Worm (Caenorhabditis elegans) whole organism, L4 larva: ENCODE results near the gene ttr-32.

Experiments
- D1046.2 ChIP-seq: fragments of 200-800 bp; sonication (Bioruptor generic); IDR thresholded peaks from 2 replicates; pipeline ENCODE4 v1.3.6; 2022; ENCODE audit warnings: missing genetic modification characterization, missing compliant biosample characterization
- F10B5.3 ChIP-seq: sonication (generic microtip); optimal IDR thresholded peaks from 2 replicates; lab custom pipeline; 2016; ENCODE audit warnings: mild to moderate bottlenecking, missing genetic modification characterization, missing compliant biosample characterization
- F26F4.8 ChIP-seq: fragments of 200-800 bp; sonication (Bioruptor generic); conservative IDR thresholded peaks from 2 replicates; pipeline ENCODE4 v1.3.6; 2022; ENCODE audit warnings: missing genetic modification characterization, missing compliant biosample characterization
- F37D6.2 ChIP-seq: sonication (generic microtip); optimal IDR thresholded peaks from 2 replicates; lab custom pipeline; 2016; ENCODE audit warnings: mild to moderate bottlenecking, missing genetic modification characterization, missing compliant biosample characterization
- F44E2.7 ChIP-seq: fragments of 200-800 bp; sonication (Bioruptor generic); IDR thresholded peaks from 2 replicates; pipeline ENCODE4 v2.1.2; 2022; ENCODE audit warnings: missing genetic modification characterization, missing compliant biosample characterization
- F49E8.2 ChIP-seq: sonication (generic microtip); optimal IDR thresholded peaks from 2 replicates; lab custom pipeline; 2016; ENCODE audit warnings: missing compliant biosample characterization, mild to moderate bottlenecking, missing genetic modification characterization, borderline replicate concordance
- T20F7.1 ChIP-seq: fragments of 200-800 bp; sonication (Bioruptor generic); optimal IDR thresholded peaks from 2 replicates; lab custom pipeline; 2018; ENCODE audit warnings: mild to moderate bottlenecking, missing genetic modification characterization, missing compliant biosample characterization
- Y48G9A.11 ChIP-seq: fragments of 200-800 bp; sonication (Bioruptor generic); IDR thresholded peaks from 2 replicates; pipeline ENCODE4 v1.3.6; 2022; ENCODE audit warnings: missing genetic modification reagents, missing genetic modification characterization, missing compliant biosample characterization
- Y5F2A.4 ChIP-seq: fragments of 200-800 bp; sonication (Bioruptor generic); optimal IDR thresholded peaks from 2 replicates; lab custom pipeline; 2018; ENCODE audit warnings: mild to moderate bottlenecking, missing genetic modification characterization, missing compliant biosample characterization
- ZK546.5 ChIP-seq, 2 experiments: sonication (generic microtip); optimal IDR thresholded peaks; 2 replicates each; lab custom pipeline; 2017; ENCODE audit warnings: missing biosample characterization in 2 of 2, missing genetic modification characterization in 2 of 2
- aha-1 ChIP-seq: fragments of 150-350 bp; peaks from one replicate; lab custom pipeline; 2014; ENCODE audit warnings: missing biosample characterization, missing genetic modification characterization
- aly-2 ChIP-seq: sonication (generic microtip); optimal IDR thresholded peaks from 2 replicates; lab custom pipeline; 2018; ENCODE audit warnings: missing biosample characterization, missing genetic modification characterization
- ama-1 ChIP-seq: fragments of 150-350 bp; optimal IDR thresholded peaks from 2 replicates; lab custom pipeline; 2014; ENCODE audit warnings: inconsistent platforms, mixed read lengths
- ceh-20 ChIP-seq: fragments of 200-800 bp; sonication (Bioruptor generic); IDR thresholded peaks from 2 replicates; pipeline ENCODE4 v1.3.6; 2022; ENCODE audit warnings: missing genetic modification reagents, missing genetic modification characterization, missing compliant biosample characterization
- ceh-28 ChIP-seq: fragments of 150-350 bp; optimal IDR thresholded peaks from 2 replicates; lab custom pipeline; 2014; ENCODE audit warnings: missing biosample characterization, missing genetic modification reagents, missing genetic modification characterization
- ceh-44 ChIP-seq: fragments of 200-800 bp; sonication (Bioruptor generic); IDR thresholded peaks from 2 replicates; pipeline ENCODE4 v1.3.6; 2022; ENCODE audit warnings: missing genetic modification reagents, missing genetic modification characterization, missing compliant biosample characterization
- ceh-82 ChIP-seq: sonication (generic microtip); optimal IDR thresholded peaks from 2 replicates; lab custom pipeline; 2017; ENCODE audit warnings: missing biosample characterization, missing genetic modification characterization
- ces-1 ChIP-seq: fragments of 150-350 bp; sonication (generic microtip); optimal IDR thresholded peaks from 4 replicates; lab custom pipeline; 2014; ENCODE audit warnings: missing biosample characterization, missing genetic modification reagents, missing genetic modification characterization
- cey-2 ChIP-seq: sonication (generic microtip); optimal IDR thresholded peaks from 3 replicates; lab custom pipeline; 2017; ENCODE audit warnings: missing genetic modification characterization, mild to moderate bottlenecking, missing compliant biosample characterization, antibody characterized with exemption, borderline replicate concordance; ENCODE audit not compliant: insufficient read depth
- ctbp-1 ChIP-seq: fragments of 200-800 bp; sonication (Bioruptor generic); IDR thresholded peaks from 2 replicates; pipeline ENCODE4 v1.3.6; 2022; ENCODE audit warnings: missing genetic modification reagents, missing genetic modification characterization, missing compliant biosample characterization
- daf-12 ChIP-seq: fragments of 150-350 bp; optimal IDR thresholded peaks from 2 replicates; lab custom pipeline; 2014; ENCODE audit warnings: missing biosample characterization, missing genetic modification reagents, missing genetic modification characterization
- daf-19 ChIP-seq: fragments of 200-800 bp; sonication (Bioruptor generic); conservative IDR thresholded peaks from 2 replicates; pipeline ENCODE4 v1.3.6; 2022; ENCODE audit warnings: missing genetic modification characterization, missing compliant biosample characterization
- dmd-6 ChIP-seq: fragments of 200-800 bp; sonication (Bioruptor generic); IDR thresholded peaks from 2 replicates; pipeline ENCODE4 v1.3.6; 2022; ENCODE audit warnings: missing genetic modification reagents, missing genetic modification characterization, missing compliant biosample characterization
- dmd-8 ChIP-seq: fragments of 200-800 bp; sonication (Bioruptor generic); IDR thresholded peaks from 2 replicates; pipeline ENCODE4 v1.3.6; 2022; ENCODE audit warnings: missing genetic modification characterization, missing compliant biosample characterization
- dpl-1 ChIP-seq: fragments of 150-350 bp; optimal IDR thresholded peaks from 2 replicates; lab custom pipeline; 2014; ENCODE audit warnings: missing biosample characterization, missing genetic modification reagents, missing genetic modification characterization
- dve-1 ChIP-seq: sonication (generic microtip); optimal IDR thresholded peaks from 2 replicates; lab custom pipeline; 2017; ENCODE audit warnings: antibody characterized with exemption, mild to moderate bottlenecking, missing genetic modification characterization, missing compliant biosample characterization; ENCODE audit not compliant: insufficient read depth
- egl-27 ChIP-seq: sonication (generic microtip); optimal IDR thresholded peaks from 3 replicates; lab custom pipeline; 2017; ENCODE audit warnings: missing biosample characterization, missing genetic modification reagents, missing genetic modification characterization
- hif-1 ChIP-seq, 2 experiments: sonication (generic microtip); optimal IDR thresholded peaks; 2 replicates each; lab custom pipeline; 2016 to 2017; ENCODE audit warnings: missing compliant biosample characterization in 2 of 2, missing genetic modification characterization in 2 of 2, missing genetic modification reagents in 2 of 2, missing genotype in 2 of 2, mild to moderate bottlenecking in 1 of 2
- hmg-1.1 ChIP-seq: fragments of 200-800 bp; sonication (Bioruptor generic); IDR thresholded peaks from 2 replicates; pipeline ENCODE4 v1.3.6; 2022; ENCODE audit warnings: missing genetic modification reagents, missing genetic modification characterization, missing compliant biosample characterization
- jun-1 ChIP-seq: fragments of 150-350 bp; optimal IDR thresholded peaks from 2 replicates; lab custom pipeline; 2014; ENCODE audit warnings: missing biosample characterization, missing genetic modification reagents, missing genetic modification characterization
- lir-3 ChIP-seq: sonication (generic microtip); optimal IDR thresholded peaks from 2 replicates; lab custom pipeline; 2016; ENCODE audit warnings: mild to moderate bottlenecking, missing genetic modification characterization, missing compliant biosample characterization
- madf-9 ChIP-seq: fragments of 200-800 bp; sonication (Bioruptor generic); conservative IDR thresholded peaks from 2 replicates; pipeline ENCODE4 v1.3.6; 2022; ENCODE audit warnings: missing genetic modification reagents, missing genetic modification characterization, missing compliant biosample characterization
- nhr-10 ChIP-seq: fragments of 150-350 bp; optimal IDR thresholded peaks from 2 replicates; lab custom pipeline; 2014; ENCODE audit warnings: missing biosample characterization, missing genetic modification characterization
- nhr-111 ChIP-seq: fragments of 200-800 bp; sonication (Bioruptor generic); optimal IDR thresholded peaks from 2 replicates; lab custom pipeline; 2018; ENCODE audit warnings: mild to moderate bottlenecking, missing genetic modification characterization, missing compliant biosample characterization
- nhr-237 ChIP-seq: sonication (generic microtip); optimal IDR thresholded peaks from 2 replicates; lab custom pipeline; 2017; ENCODE audit warnings: missing biosample characterization, missing genetic modification characterization
- nhr-25 ChIP-seq: sonication (generic microtip); optimal IDR thresholded peaks from 2 replicates; lab custom pipeline; 2017; ENCODE audit warnings: missing genetic modification characterization, mild to moderate bottlenecking, missing compliant biosample characterization, antibody characterized with exemption, moderate library complexity, borderline replicate concordance; ENCODE audit not compliant: insufficient read depth
- nhr-41 ChIP-seq: fragments of 200-800 bp; sonication (Bioruptor generic); IDR thresholded peaks from 2 replicates; pipeline ENCODE4 v1.3.6; 2022; ENCODE audit warnings: missing genetic modification reagents, missing genetic modification characterization, missing compliant biosample characterization
- nhr-42 ChIP-seq: fragments of 200-800 bp; sonication (Bioruptor generic); IDR thresholded peaks from 2 replicates; pipeline ENCODE4 v1.3.6; 2022; ENCODE audit warnings: missing genetic modification characterization, missing compliant biosample characterization
- pha-4 ChIP-seq, 2 experiments: fragments of 150-350 bp in 1 of 2; fragments of 200-800 bp in 1 of 2; sonication (Bioruptor generic) in 1 of 2; IDR thresholded peaks in 1 of 2; optimal IDR thresholded peaks in 1 of 2; 2 replicates each; pipeline versions ENCODE4 v1.3.6 to Lab custom; 2014 to 2022; ENCODE audit warnings: missing genetic modification characterization in 2 of 2, missing genetic modification reagents in 2 of 2, missing biosample characterization in 1 of 2, missing compliant biosample characterization in 1 of 2
- rbr-2 ChIP-seq: sonication (generic microtip); optimal IDR thresholded peaks from 2 replicates; lab custom pipeline; 2016; ENCODE audit warnings: missing genotype, missing genetic modification characterization, missing compliant biosample characterization
- sdz-12 ChIP-seq: fragments of 200-800 bp; sonication (Bioruptor generic); optimal IDR thresholded peaks from 2 replicates; lab custom pipeline; 2018; ENCODE audit warnings: mild to moderate bottlenecking, missing genetic modification characterization, missing compliant biosample characterization
- skn-1 ChIP-seq: fragments of 150-350 bp; optimal IDR thresholded peaks from 2 replicates; lab custom pipeline; 2014; ENCODE audit warnings: missing biosample characterization, missing genetic modification characterization
- spr-1 ChIP-seq: sonication (generic microtip); optimal IDR thresholded peaks from 2 replicates; lab custom pipeline; 2016; ENCODE audit warnings: mild to moderate bottlenecking, missing genetic modification characterization, missing compliant biosample characterization
- tra-1 ChIP-seq: fragments of 200-800 bp; sonication (Bioruptor generic); IDR thresholded peaks from 2 replicates; pipeline ENCODE4 v1.3.6; 2022; ENCODE audit warnings: missing genetic modification reagents, missing genetic modification characterization, missing compliant biosample characterization
- unc-130 ChIP-seq: sonication (generic microtip); optimal IDR thresholded peaks from 2 replicates; lab custom pipeline; 2016; ENCODE audit warnings: missing genetic modification reagents, missing genetic modification characterization, missing compliant biosample characterization
- unc-62 ChIP-seq, 3 experiments: fragments of 150-350 bp in 1 of 3; sonication (generic microtip); optimal IDR thresholded peaks in 2 of 3; peaks in 1 of 3; 1 replicate in 1 of 3; 2 replicates in 2 of 3; lab custom pipeline; 2014 to 2017; ENCODE audit warnings: missing biosample characterization in 3 of 3, missing genetic modification characterization in 3 of 3, missing genetic modification reagents in 3 of 3, missing genotype in 1 of 3
- vab-7 ChIP-seq: fragments of 200-800 bp; sonication (Bioruptor generic); IDR thresholded peaks from 2 replicates; pipeline ENCODE4 v1.3.6; 2022; ENCODE audit warnings: missing genetic modification reagents, missing genetic modification characterization, missing compliant biosample characterization
- zfp-3 ChIP-seq: fragments of 200-800 bp; sonication (Bioruptor generic); conservative IDR thresholded peaks from 2 replicates; pipeline ENCODE4 v1.3.6; 2022; ENCODE audit warnings: missing genetic modification reagents, missing genetic modification characterization, missing compliant biosample characterization
- zip-11 ChIP-seq: fragments of 200-800 bp; sonication (Bioruptor generic); IDR thresholded peaks from 2 replicates; pipeline ENCODE4 v1.3.6; 2022; ENCODE audit warnings: missing genetic modification characterization, missing compliant biosample characterization

Gene ttr-32

ce11 chrIII:7572781-7573400 lies 6.7 kb downstream of the ttr-32 start, which contains the start of the genes rpl-9 and lpd-7 (continued):
- TF ChIP-seq nhr-42: no peak
- no peak for TF ChIP-seq F26F4.8
- no peak for TF ChIP-seq skn-1 (tag; lab: Kevin White, UChicago)
- TF ChIP-seq hmg-1.1 (GFP tag; lab: Robert Waterston, UW): peak; percentile 58
- TF ChIP-seq ceh-82 (tag; lab: Kevin White, UChicago): no peak
- TF ChIP-seq nhr-237 (tag; lab: Kevin White, UChicago): no peak
- TF ChIP-seq madf-9 (GFP tag; lab: Robert Waterston, UW): no peak
- TF ChIP-seq T20F7.1 (GFP tag; lab: Kevin White, UChicago): peak; percentile 70
- TF ChIP-seq daf-12 (tag; lab: Kevin White, UChicago): no peak
- TF ChIP-seq F49E8.2 (tag; lab: Kevin White, UChicago): no peak
- TF ChIP-seq nhr-25 (tag; lab: Kevin White, UChicago): peak; percentile 42
- TF ChIP-seq zip-11: no peak
- TF ChIP-seq unc-62 (GFP tag; optimal IDR thresholded peaks at IDR 0.05 in 1 of 2; lab: Kevin White, UChicago): peak in 1 of 2 experiments; percentile 38
- no peak for TF ChIP-seq unc-62 (tag; optimal IDR thresholded peaks at IDR 0.05; lab: Kevin White, UChicago)
- no peak for TF ChIP-seq aly-2
- TF ChIP-seq dmd-6 (GFP tag; lab: Robert Waterston, UW): peak; percentile 41; the same call in 1 of the 2 replicates
- peak; percentile 77 for TF ChIP-seq aha-1 (tag; lab: Kevin White, UChicago)
- TF ChIP-seq egl-27: no peak
- no peak for TF ChIP-seq F44E2.7 (GFP tag; lab: Robert Waterston, UW)
- TF ChIP-seq zfp-3 (GFP tag; lab: Robert Waterston, UW): no peak; the same call in 1 of the 2 replicates
- no peak for TF ChIP-seq daf-19
- TF ChIP-seq dmd-8 (GFP tag; lab: Robert Waterston, UW): no peak
- TF ChIP-seq cey-2: no peak
- TF ChIP-seq unc-130 (GFP tag; lab: Kevin White, UChicago): peak; percentile 52
- TF ChIP-seq rbr-2 (tag; lab: Kevin White, UChicago): peak; percentile 69
- no peak for TF ChIP-seq ces-1 (GFP tag; lab: Kevin White, UChicago)
- TF ChIP-seq D1046.2: no peak
- no peak for TF ChIP-seq nhr-111 (GFP tag; lab: Kevin White, UChicago)
- peak; percentile 74 for TF ChIP-seq dpl-1 (GFP tag; lab: Kevin White, UChicago)
- no peak for TF ChIP-seq Y48G9A.11
- no peak for TF ChIP-seq tra-1 (GFP tag; lab: Robert Waterston, UW)
- no peak for TF ChIP-seq sdz-12 (GFP tag; lab: Kevin White, UChicago)
- TF ChIP-seq dve-1 (tag; lab: Kevin White, UChicago): peak; percentile 58
- no peak for TF ChIP-seq jun-1 (tag; lab: Kevin White, UChicago)
- no peak for TF ChIP-seq ceh-28 (tag; lab: Kevin White, UChicago)
- TF ChIP-seq nhr-10: no peak
- TF ChIP-seq ZK546.5 (tag; optimal IDR thresholded peaks at IDR 0.05; lab: Kevin White, UChicago): no peak
- no peak for TF ChIP-seq pha-4 (GFP tag; IDR thresholded peaks at IDR 0.05; lab: Robert Waterston, UW)
- TF ChIP-seq pha-4 (tag; optimal IDR thresholded peaks at IDR 0.05; lab: Kevin White, UChicago): peak; percentile 48
- no peak for TF ChIP-seq nhr-41 (GFP tag; lab: Robert Waterston, UW)
- no peak; the same call in 1 of the 2 replicates for TF ChIP-seq vab-7 (GFP tag; lab: Robert Waterston, UW)
- no peak for TF ChIP-seq ctbp-1 (GFP tag; lab: Robert Waterston, UW)
- TF ChIP-seq Y5F2A.4: no peak
- no peak for TF ChIP-seq F37D6.2 (tag; lab: Kevin White, UChicago)
- TF ChIP-seq ceh-20 (GFP tag; lab: Robert Waterston, UW): no peak
- no peak for TF ChIP-seq lir-3 (tag; lab: Kevin White, UChicago)
- no peak for TF ChIP-seq spr-1 (tag; lab: Kevin White, UChicago)
- no peak for TF ChIP-seq F10B5.3
- TF ChIP-seq ama-1 (lab: Kevin White, UChicago): no peak
- no peak for TF ChIP-seq ceh-44 (GFP tag; lab: Robert Waterston, UW)
- TF ChIP-seq hif-1 (tag; optimal IDR thresholded peaks at IDR 0.05; lab: Kevin White, UChicago): peak in 1 of 2 experiments; percentile 63
